Worm (Caenorhabditis elegans) whole organism, L1 larva: ENCODE measurements around the gene mdh-1.

Experiments
- fkh-10 ChIP-seq: sonication (generic microtip); optimal IDR thresholded peaks from 2 replicates; lab custom pipeline; 2017; ENCODE audit warnings: missing biosample characterization, missing genetic modification reagents, missing genetic modification characterization
- mep-1 ChIP-seq: fragments of 150-350 bp; optimal IDR thresholded peaks from 2 replicates; lab custom pipeline; 2014; ENCODE audit warnings: missing biosample characterization, missing genetic modification characterization
- nhr-11 ChIP-seq: fragments of 150-350 bp; optimal IDR thresholded peaks from 2 replicates; lab custom pipeline; 2014; ENCODE audit warnings: missing biosample characterization, missing genetic modification characterization
- nhr-12 ChIP-seq: sonication (generic microtip); optimal IDR thresholded peaks from 2 replicates; lab custom pipeline; 2017; ENCODE audit warnings: missing biosample characterization, missing genetic modification characterization
- nhr-237 ChIP-seq: fragments of 150-350 bp; optimal IDR thresholded peaks from 2 replicates; lab custom pipeline; 2014; ENCODE audit warnings: missing biosample characterization, missing genetic modification characterization
- nhr-76 ChIP-seq: sonication (generic microtip); optimal IDR thresholded peaks from 2 replicates; lab custom pipeline; 2017; ENCODE audit warnings: missing biosample characterization, missing genetic modification characterization
- snpc-4 ChIP-seq: fragments of 150-350 bp; optimal IDR thresholded peaks from 2 replicates; lab custom pipeline; 2014; ENCODE audit warnings: missing biosample characterization, missing genetic modification characterization
- vab-15 ChIP-seq: sonication (generic microtip); optimal IDR thresholded peaks from 2 replicates; lab custom pipeline; 2017; ENCODE audit warnings: missing genotype, mild to moderate bottlenecking, missing genetic modification characterization, missing compliant biosample characterization

DNA sequence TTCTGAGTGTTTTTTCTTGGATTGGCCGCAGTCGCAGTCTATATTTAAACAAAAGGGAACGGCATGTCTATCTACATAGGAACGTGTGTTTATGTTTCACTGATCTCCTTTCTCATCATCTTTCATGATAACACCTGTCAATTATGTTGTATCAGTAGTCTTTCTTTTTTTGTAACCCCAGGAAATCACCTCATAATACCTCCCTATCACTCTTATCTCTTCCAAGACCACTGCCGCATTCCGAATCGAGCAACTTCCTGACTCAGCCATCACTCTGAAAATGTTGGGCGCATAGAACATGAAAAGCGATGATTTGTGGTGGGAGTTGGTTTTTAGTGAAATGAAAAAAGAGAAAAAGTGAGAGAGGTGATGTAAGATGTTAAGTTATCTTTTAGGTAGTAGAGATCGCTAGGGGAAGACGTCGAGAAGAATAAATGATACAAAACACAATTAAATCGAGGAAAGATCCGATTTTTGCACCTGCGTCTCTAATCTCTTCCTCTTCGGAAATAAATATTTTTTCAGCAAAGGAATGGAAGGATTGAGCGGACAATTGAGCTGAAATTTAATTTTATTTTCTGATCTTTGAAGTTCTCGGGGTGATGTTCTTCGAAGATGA, 6.7 kb upstream of the mdh-1 start:
- TF ChIP-seq mep-1 (no peak), nhr-76 (tag; lab: Kevin White, UChicago) (no peak), nhr-237 (tag; lab: Kevin White, UChicago) (no peak), nhr-11 (no peak), nhr-12 (tag; lab: Kevin White, UChicago) (no peak), vab-15 (no peak), fkh-10 (GFP tag; lab: Kevin White, UChicago) (no peak), snpc-4 (tag; lab: Kevin White, UChicago) (no peak)
